Worm (Caenorhabditis elegans): ENCODE data around the gene ctl-3.
"Not testable (repeated sequence)": the region's sequence is repeated elsewhere in the genome, so short reads cannot be mapped to it uniquely, and the experiment has no call there.

ctl-3 gene

DNA sequence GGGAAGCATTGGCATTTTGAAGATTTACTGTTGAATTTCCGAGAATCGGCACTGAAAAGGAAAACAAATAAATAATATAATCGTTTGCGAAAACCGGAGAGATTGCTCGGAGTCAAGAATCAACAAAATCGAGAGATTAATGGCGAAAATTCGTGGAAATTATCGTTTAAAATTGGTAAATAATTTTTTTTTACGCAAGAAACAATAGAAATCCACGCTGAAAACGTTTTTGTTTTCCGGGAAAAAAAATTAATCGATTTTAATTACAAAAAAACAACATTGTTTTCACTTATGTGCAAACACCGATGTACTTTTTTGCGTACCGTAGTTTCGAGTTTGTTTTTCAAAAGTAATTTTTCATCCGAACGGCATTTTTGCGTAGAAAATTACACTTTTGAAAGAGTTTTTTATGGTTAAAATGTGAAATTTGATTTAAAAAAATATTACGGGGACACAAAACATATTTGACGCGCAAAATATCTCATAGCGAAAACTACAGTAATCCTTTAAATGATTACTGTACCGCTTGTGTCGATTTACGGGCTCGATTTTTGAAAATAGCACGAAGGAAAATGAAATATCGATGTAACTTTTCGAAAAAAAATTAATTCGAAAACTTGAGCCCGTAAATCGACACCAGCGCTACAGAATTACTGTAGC is at the start of gene ctl-3:
Gene ctl-3, minus strand, starts transcription at position 51 of the 660 bp plus-strand sequence.
- no peak for TF ChIP-seq unc-62 (GFP tag; optimal IDR thresholded peaks at IDR 0.05)

DNA sequence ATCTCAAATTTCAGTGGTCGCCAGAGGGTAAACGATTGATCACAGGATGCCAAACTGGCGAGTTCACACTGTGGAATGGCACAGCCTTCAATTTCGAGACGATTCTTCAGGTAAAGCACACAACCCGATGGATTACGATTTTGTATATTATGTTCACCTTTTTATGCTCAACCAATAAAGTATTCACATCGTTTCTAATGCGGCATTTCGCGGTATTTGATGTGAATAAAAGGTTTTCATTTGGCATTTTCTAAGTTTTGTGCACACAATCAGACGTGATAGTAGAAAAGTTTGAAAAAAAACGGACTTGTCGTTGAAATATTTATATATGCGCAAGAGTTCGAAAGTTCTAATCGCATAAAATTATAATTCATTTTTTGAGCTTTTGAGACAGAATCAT is 48.4 kb upstream of the ctl-3 start:
- no peak for TF ChIP-seq unc-62 (GFP tag; optimal IDR thresholded peaks at IDR 0.05)

DNA sequence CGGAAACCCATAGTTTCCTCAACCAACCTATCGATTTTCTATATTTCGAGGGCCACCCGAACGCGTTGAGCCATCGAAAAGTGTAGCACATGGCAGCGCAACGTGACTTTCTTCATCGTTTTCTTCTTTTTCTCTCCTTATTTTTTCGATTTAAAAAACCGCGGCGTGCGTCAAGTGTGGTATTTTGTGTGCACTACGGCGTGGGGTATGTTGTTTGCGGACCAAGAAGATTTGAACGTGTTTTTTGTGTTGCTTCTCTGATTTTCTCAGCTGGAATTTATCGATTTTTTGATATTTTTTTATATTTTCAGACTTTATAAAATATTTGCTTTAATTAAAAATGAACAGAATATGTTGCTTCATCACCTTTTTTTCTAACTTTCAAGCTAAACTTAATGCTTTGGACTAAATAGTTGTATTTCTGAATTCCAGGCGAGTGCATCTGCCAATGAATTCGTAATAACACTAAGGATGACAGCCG is 47.4 kb upstream of the ctl-3 start, which contains the start of the genes agl-1 and pfs-2:
Gene agl-1, minus strand, starts transcription at position 178 of the 481 bp plus-strand sequence.
Gene pfs-2, plus strand, starts transcription at position 431 of the 481 bp plus-strand sequence.
- TF ChIP-seq unc-62 (GFP tag; optimal IDR thresholded peaks at IDR 0.05), result no peak

DNA sequence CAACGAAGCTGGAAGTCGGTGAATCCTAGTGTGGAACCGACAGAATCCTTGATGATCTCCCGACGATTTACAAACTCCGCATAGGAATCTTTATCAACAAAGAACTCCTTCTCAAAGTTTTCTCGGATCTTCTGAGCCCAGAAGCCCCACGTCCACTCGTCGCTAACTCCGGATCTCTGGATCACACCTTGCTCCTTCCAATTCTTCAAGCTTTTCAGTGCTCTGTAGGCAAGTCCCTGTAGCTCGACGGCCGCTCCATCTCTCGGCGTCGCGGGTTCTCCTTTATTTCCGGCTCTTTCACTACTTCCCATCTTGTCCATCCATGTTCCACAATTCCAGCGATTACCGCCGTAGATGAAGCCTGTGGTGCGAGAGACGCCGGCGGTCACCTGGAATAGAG is 40.8 kb upstream of the ctl-3 start:
- no peak for TF ChIP-seq unc-62 (GFP tag; optimal IDR thresholded peaks at IDR 0.05)

DNA sequence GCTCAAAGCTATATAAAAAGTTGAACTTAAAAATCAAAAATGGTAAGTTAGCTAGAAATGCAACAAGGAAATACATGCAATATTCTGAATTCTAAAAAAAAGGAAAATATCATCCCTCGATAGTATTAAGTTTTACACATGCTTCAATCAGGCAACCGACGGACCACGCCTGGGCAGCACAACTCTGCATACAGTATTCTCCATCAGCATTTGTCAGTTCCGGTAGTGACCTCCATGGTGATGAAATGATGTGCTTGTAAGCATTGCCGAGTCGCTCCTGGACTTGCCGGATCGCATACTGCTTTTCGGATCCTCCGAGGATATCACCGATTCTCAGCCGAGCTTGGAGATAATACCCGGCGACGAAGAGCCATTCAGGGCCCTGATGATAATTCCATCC is 40.2 kb upstream of the ctl-3 start:
- no peak for TF ChIP-seq unc-62 (GFP tag; optimal IDR thresholded peaks at IDR 0.05)

DNA sequence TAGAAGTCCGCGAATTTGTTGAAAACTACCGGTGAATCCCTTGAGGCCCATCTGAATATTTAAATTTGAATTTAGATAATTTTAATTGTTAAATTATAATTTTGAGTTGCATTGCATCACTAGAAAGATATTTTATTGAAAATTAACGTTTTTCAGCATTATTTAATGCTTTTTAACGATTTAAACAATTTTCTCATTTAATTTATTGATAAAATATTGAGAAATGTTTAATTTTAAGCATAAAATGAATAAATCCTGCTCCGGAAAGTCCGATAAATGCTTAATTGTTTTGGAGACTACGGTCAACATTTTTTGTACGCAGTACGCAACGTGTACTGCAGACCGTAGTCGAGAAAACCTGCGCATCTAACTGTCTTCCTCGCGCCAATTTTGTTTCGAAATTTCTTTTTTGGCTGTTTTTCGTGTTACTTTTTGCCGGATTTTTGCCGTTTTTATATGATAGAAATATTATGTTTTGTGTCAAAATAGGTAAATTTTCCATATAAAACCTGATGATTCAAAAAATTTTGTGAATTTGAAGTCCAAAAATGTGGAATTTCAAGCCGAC is 38.9 kb upstream of the ctl-3 start, which contains the start of the genes Y54G11A.17, lin-7 and elof-1:
Gene Y54G11A.17, minus strand, starts transcription at position 51 of the 568 bp plus-strand sequence.
Gene lin-7, minus strand, starts transcription at position 51 of the 568 bp plus-strand sequence.
Gene elof-1, plus strand, starts transcription at position 383 of the 568 bp plus-strand sequence.
- no peak for TF ChIP-seq unc-62 (GFP tag; optimal IDR thresholded peaks at IDR 0.05)

DNA sequence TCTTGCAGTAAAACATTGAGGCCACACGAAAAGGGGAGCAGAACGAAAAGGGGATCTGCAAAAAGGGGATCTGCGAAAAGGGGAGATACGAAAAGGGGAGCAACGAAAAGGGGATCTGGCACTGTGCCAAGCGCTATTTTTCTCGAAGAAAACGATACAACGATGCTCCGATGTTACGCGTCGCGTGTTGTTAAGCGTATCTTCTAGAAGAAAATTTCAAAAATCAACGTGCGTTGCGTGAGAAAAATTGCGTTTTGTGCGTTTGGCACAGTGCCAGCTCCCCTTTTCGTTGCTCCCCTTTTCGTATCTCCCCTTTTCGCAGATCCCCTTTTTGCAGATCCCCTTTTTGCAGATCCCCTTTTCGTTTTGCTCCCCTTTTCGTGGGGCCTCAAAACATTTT is 35.7 kb upstream of the ctl-3 start, which contains the start of gene Y54G11A.9:
Gene Y54G11A.9, minus strand, starts transcription at position 196 of the 400 bp plus-strand sequence.
- not testable (repeated sequence) for TF ChIP-seq unc-62 (GFP tag; optimal IDR thresholded peaks at IDR 0.05)

DNA sequence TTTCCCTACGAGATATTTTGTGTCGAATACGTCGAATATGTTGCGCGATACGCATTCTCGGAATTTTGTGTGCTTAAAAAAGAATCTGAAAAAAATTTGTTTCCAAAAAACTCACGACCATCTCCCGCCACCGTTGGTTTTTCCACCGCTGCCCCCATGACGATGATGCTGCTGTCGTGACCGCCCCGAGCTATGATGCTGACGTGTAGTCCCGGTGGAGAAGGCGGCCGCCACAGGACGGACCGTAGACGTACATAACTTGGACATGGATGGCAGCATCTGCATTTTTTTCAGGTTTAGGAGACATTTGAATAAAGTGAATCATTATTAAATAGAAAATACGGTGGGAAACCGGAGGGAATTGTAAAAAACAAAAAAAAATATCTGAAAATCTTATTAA is 33.6 kb upstream of the ctl-3 start, which contains the start of gene ddl-3:
Gene ddl-3, minus strand, starts transcription at position 289 of the 400 bp plus-strand sequence.
- not testable (repeated sequence) for TF ChIP-seq unc-62 (GFP tag; optimal IDR thresholded peaks at IDR 0.05)

DNA sequence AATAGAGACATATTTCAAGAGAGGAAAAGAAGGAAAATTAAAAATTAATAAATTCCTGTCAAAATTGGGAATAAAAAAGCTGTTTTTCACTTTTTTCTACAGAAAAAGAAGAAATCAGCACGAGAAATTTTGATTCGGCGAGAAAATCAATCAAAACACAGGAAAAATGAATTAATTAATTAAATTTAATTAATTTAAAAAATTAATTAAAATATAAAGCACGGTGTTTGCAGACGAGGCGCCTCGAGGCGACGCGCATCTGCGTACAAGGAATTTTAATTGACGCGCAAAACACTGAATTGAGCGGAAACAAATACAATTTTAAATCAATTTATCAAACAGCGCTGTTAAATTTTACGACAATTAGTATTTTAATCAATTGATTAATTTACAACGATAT is 10.6 kb upstream of the ctl-3 start:
- no peak for TF ChIP-seq unc-62 (GFP tag; optimal IDR thresholded peaks at IDR 0.05)

DNA sequence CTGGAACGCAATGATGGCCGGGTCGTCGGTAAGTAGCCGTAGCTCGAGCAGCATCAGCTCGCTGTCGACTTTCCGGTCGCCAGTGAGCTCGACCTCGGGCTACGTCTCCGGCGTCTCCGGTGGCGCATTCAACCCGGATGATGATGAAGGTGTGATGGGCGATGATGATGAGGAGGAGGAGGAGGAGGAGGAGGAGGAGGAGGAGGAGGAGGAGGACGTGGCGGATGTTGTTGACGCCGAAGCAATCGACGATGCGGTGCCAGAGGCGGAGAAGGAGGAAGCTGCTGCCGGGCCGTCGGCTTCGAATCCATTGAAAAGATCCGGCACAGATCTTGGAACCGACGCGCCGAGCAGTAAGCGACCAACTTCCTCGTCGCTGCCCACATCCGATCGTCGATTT is 8.6 kb upstream of the ctl-3 start:
- TF ChIP-seq unc-62 (GFP tag; optimal IDR thresholded peaks at IDR 0.05), result no peak

DNA sequence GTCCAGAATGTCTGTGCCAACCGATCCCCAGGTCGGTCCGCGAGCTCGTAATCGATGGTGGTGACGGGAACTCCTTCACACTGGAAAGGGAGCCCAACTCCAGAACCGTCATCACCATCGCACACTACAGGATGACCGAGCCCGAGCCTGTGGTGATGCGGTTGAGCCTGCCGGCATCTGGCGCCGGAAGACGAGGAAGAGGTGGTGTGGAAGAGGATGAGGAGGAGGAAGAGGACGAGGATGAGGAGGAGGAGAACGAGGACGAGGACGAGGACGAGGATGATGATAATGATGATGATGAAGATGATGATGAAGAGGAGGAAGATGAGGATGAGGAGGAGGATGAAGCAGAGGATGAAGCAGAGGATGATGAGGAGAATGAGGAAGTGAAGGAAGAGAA is 7.4 kb upstream of the ctl-3 start, which contains the start of gene Y54G11A.14:
Gene Y54G11A.14, plus strand, starts transcription at position 132 of the 400 bp plus-strand sequence.
- no peak for TF ChIP-seq unc-62 (GFP tag; optimal IDR thresholded peaks at IDR 0.05)

DNA sequence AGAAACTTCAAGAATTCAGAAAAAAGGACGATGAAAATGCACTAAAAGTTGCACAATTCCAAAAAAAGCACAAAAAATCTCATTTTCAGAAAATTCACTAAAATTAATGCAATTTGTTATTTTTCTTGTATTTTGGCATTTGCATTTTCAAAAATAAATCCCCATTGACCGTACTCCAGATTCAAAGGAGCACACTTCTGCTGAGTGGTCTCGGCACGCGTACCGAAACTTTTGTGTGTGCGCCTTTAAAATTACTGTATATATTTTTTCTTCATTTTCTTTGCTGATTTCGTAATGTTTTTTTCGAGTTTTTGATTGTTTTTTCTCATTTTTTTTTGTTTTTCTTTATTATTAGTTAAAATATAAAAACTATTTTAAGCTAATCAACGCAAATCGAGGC is 1.6 kb upstream of the ctl-3 start:
- TF ChIP-seq unc-62 (GFP tag; optimal IDR thresholded peaks at IDR 0.05), result no peak

DNA sequence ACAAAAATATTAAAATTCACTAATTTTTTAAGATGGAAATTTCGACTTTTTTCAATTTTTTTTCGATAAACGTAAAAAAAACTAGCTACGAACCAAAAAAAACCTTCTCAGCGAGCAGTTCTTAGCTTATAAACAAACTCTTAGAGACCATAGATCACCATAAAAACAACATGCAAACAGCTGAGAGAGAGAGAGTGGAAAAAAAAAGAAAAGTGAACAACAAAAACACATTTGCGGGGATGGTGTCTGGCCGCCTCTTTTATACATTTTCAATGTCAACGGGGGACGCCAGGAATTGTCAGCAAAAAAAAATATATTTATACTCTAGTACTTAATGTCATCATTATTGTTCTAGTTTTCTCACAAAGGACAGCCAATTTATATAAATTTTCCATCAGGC is 958 bp upstream of the ctl-3 start:
- TF ChIP-seq unc-62 (GFP tag; optimal IDR thresholded peaks at IDR 0.05), result no peak

DNA sequence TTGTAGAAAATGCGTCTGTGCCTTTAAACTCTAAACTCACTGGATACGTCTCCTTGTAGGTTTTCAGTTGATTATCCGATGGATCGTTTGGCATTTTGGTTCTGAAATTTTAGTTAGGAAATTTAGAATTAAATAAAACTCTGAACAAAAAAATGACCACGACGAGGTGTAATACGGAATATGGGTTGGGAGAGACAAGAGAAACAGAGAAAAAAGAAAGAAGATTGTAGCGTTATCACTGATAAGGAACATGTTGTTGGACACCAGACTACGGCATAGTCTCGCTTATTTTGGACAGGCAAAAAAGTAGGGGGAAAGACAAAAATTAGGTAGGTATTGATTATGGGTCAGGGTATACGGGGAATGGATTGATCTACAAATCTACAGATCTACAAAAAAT is 4.4 kb downstream of the ctl-3 start, which contains the start of gene ctl-1:
Gene ctl-1, minus strand, starts transcription at position 101 of the 400 bp plus-strand sequence.
- TF ChIP-seq unc-62 (GFP tag; optimal IDR thresholded peaks at IDR 0.05), result not testable (repeated sequence)

DNA sequence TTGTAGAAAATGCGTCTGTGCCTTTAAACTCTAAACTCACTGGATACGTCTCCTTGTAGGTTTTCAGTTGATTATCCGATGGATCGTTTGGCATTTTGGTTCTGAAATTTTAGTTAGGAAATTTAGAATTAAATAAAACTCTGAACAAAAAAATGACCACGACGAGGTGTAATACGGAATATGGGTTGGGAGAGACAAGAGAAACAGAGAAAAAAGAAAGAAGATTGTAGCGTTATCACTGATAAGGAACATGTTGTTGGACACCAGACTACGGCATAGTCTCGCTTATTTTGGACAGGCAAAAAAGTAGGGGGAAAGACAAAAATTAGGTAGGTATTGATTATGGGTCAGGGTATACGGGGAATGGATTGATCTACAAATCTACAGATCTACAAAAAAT is 8.7 kb downstream of the ctl-3 start, which contains the start of gene ctl-2:
Gene ctl-2, minus strand, starts transcription at position 101 of the 400 bp plus-strand sequence.
- not testable (repeated sequence) for TF ChIP-seq unc-62 (GFP tag; optimal IDR thresholded peaks at IDR 0.05)

DNA sequence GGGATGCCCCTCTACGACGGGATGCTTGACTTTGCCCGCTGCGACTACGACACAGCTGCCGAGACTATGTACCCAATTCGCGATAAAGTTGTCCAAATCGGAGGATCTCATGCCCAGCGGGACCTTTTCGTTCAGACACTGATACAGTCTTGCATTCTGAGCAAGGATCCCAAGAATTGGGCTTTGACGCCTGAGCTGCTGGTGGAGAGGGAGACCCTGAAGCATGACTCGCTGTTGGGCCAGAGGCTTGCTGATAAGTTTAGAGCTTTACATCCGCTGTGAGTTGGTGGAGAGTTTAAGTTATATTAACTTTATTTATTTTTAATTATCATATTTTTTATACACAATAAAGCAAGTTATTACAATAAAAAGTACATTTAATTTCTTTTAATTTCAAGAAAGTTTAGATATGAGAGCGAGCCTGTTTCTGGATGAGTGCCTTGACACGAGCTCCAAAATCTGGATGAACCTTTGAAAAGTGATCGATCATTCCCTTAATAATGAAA is 11.3 kb downstream of the ctl-3 start:
- no peak for TF ChIP-seq unc-62 (GFP tag; optimal IDR thresholded peaks at IDR 0.05)
